Fruit fly (Drosophila melanogaster): Measurements from ENCODE around the gene dally.

The dally gene

dm6 chr3L:8913537-8914108 lies 86.3 kb downstream of the dally start:
- no peak for TF ChIP-seq Abd-B (GFP tag; optimal IDR thresholded peaks at IDR 0.05)
- TF ChIP-seq Dif (GFP tag; optimal IDR thresholded peaks at IDR 0.05; ENCODE audit: partially characterized antibody), result peak; percentile 44
- TF ChIP-seq usp (GFP tag; optimal IDR thresholded peaks at IDR 0.05), result no peak
- TF ChIP-seq sage (GFP tag; optimal IDR thresholded peaks at IDR 0.05), result no peak
- TF ChIP-seq jim (GFP tag; optimal IDR thresholded peaks at IDR 0.05), result no peak
- peak; percentile 63 for TF ChIP-seq OdsH (GFP tag; optimal IDR thresholded peaks at IDR 0.05)
- no peak for TF ChIP-seq CrebA (GFP tag; optimal IDR thresholded peaks at IDR 0.05; ENCODE audit: borderline replicate concordance)
- TF ChIP-seq N (GFP tag; optimal IDR thresholded peaks at IDR 0.05), result no peak
- peak; percentile 62 for TF ChIP-seq Sp1 (GFP tag; optimal IDR thresholded peaks at IDR 0.05)
- peak; percentile 56 for TF ChIP-seq h (GFP tag; optimal IDR thresholded peaks at IDR 0.05)
- TF ChIP-seq Myc (optimal IDR thresholded peaks at IDR 0.05), result no peak
- TF ChIP-seq Vsx2 (GFP tag; optimal IDR thresholded peaks at IDR 0.05; ENCODE audit: partially characterized antibody), result no peak
- no peak for TF ChIP-seq GATAd (GFP tag; optimal IDR thresholded peaks at IDR 0.05)
- TF ChIP-seq dsf (GFP tag; optimal IDR thresholded peaks at IDR 0.05; ENCODE audit: borderline replicate concordance), result no peak
- no peak for TF ChIP-seq Rel (GFP tag; optimal IDR thresholded peaks at IDR 0.05)
- no peak for TF ChIP-seq Rel (tag; optimal IDR thresholded peaks at IDR 0.05)
- no peak for TF ChIP-seq Hr78 (GFP tag; optimal IDR thresholded peaks at IDR 0.05)
- no peak for TF ChIP-seq sv (GFP tag; optimal IDR thresholded peaks at IDR 0.05)
- TF ChIP-seq rgr (GFP tag; optimal IDR thresholded peaks at IDR 0.05), result peak; percentile 18
- peak; percentile 77 for TF ChIP-seq woc (GFP tag; optimal IDR thresholded peaks at IDR 0.05)
- TF ChIP-seq psq (GFP tag; optimal IDR thresholded peaks at IDR 0.05), result peak; percentile 76
- TF ChIP-seq CG32264 (GFP tag; optimal IDR thresholded peaks at IDR 0.05), result no peak
- peak; percentile 69 for TF ChIP-seq ey (GFP tag; optimal IDR thresholded peaks at IDR 0.05)
- no peak for TF ChIP-seq Mio (GFP tag; optimal IDR thresholded peaks at IDR 0.05)
- TF ChIP-seq fru (GFP tag; optimal IDR thresholded peaks at IDR 0.05), result peak; percentile 79
- TF ChIP-seq dl (GFP tag; optimal IDR thresholded peaks at IDR 0.05; ENCODE audit: insufficient read depth in 1 of 2, partially characterized antibody in 2 of 2), result no peak
- peak; percentile 51 for TF ChIP-seq dmrt93B (GFP tag; optimal IDR thresholded peaks at IDR 0.05)
- TF ChIP-seq foxo (GFP tag; optimal IDR thresholded peaks at IDR 0.05), result peak in 1 of 2 experiments; percentile 72
- TF ChIP-seq Jra (GFP tag; optimal IDR thresholded peaks at IDR 0.05), result peak; percentile 40
- TF ChIP-seq Hnf4 (GFP tag; optimal IDR thresholded peaks at IDR 0.05), result peak; percentile 29
- TF ChIP-seq lola (GFP tag; optimal IDR thresholded peaks at IDR 0.05), result no peak
- no peak for TF ChIP-seq brk (GFP tag; optimal IDR thresholded peaks at IDR 0.05)
- TF ChIP-seq Hr83 (GFP tag; optimal IDR thresholded peaks at IDR 0.05; ENCODE audit: poor library complexity, severe bottlenecking), result no peak
- TF ChIP-seq br (GFP tag; optimal IDR thresholded peaks at IDR 0.05), result peak; percentile 62
- peak; percentile 36 for TF ChIP-seq HLH106 (tag; optimal IDR thresholded peaks at IDR 0.05)
- no peak for TF ChIP-seq CG9705 (GFP tag; optimal IDR thresholded peaks at IDR 0.05)
- no peak for TF ChIP-seq Dfd (GFP tag; optimal IDR thresholded peaks at IDR 0.05)
- no peak for TF ChIP-seq tai (GFP tag; optimal IDR thresholded peaks at IDR 0.05)
- no peak for TF ChIP-seq pan (optimal IDR thresholded peaks at IDR 0.05)

DNA sequence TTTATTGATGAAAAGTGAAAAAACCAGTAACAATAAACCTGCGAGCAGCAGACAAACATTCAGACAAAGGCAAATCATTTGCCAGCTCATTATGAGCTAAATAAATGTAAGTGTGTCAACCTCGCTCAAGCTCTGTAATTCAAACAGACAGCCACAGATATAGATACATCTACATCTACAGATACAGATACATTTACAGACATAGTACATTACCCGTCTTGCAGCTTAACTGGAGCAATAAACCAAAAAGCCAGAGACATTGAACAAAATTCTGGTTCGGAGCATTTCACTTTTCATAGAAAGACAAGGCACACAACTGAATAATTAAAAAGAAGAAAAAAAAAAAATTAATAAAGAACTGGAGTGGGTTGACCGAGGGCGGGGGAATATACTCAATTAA lies 92.4 kb downstream of the dally start:
- TF ChIP-seq dmrt93B (GFP tag; optimal IDR thresholded peaks at IDR 0.05), result no peak
- TF ChIP-seq Mio (GFP tag; optimal IDR thresholded peaks at IDR 0.05), result no peak
- TF ChIP-seq rgr (GFP tag; optimal IDR thresholded peaks at IDR 0.05), result no peak
- no peak for TF ChIP-seq br (GFP tag; optimal IDR thresholded peaks at IDR 0.05)
- TF ChIP-seq dsf (GFP tag; optimal IDR thresholded peaks at IDR 0.05; ENCODE audit: borderline replicate concordance), result no peak
- no peak for TF ChIP-seq HLH106 (tag; optimal IDR thresholded peaks at IDR 0.05)
- TF ChIP-seq Rel (GFP tag; optimal IDR thresholded peaks at IDR 0.05), result no peak
- TF ChIP-seq Rel (tag; optimal IDR thresholded peaks at IDR 0.05), result no peak
- no peak for TF ChIP-seq N (GFP tag; optimal IDR thresholded peaks at IDR 0.05)
- no peak for TF ChIP-seq CrebA (GFP tag; optimal IDR thresholded peaks at IDR 0.05; ENCODE audit: borderline replicate concordance)
- TF ChIP-seq Hr78 (GFP tag; optimal IDR thresholded peaks at IDR 0.05), result no peak
- TF ChIP-seq Abd-B (GFP tag; optimal IDR thresholded peaks at IDR 0.05), result no peak
- no peak for TF ChIP-seq ey (GFP tag; optimal IDR thresholded peaks at IDR 0.05)
- TF ChIP-seq h (GFP tag; optimal IDR thresholded peaks at IDR 0.05), result no peak
- no peak for TF ChIP-seq woc (GFP tag; optimal IDR thresholded peaks at IDR 0.05)
- no peak for TF ChIP-seq Hnf4 (GFP tag; optimal IDR thresholded peaks at IDR 0.05)
- no peak for TF ChIP-seq dl (GFP tag; optimal IDR thresholded peaks at IDR 0.05; ENCODE audit: insufficient read depth in 1 of 2, partially characterized antibody in 2 of 2)
- no peak for TF ChIP-seq sv (GFP tag; optimal IDR thresholded peaks at IDR 0.05)
- TF ChIP-seq Vsx2 (GFP tag; optimal IDR thresholded peaks at IDR 0.05; ENCODE audit: partially characterized antibody), result no peak
